Fruit fly (Drosophila melanogaster) whole organism, adult: Measurements from ENCODE around the gene Toll-4.

Experiments
- CG11617 ChIP-seq: fragments of 200-800 bp; sonication (Bioruptor generic); optimal IDR thresholded peaks from 2 replicates; lab custom pipeline; 2017; ENCODE audit warnings: mild to moderate bottlenecking, missing biosample characterization, missing genetic modification reagents, missing genetic modification characterization
- CG12768 ChIP-seq: fragments of 200-800 bp; sonication (Bioruptor generic); optimal IDR thresholded peaks from 2 replicates; lab custom pipeline; 2017; ENCODE audit warnings: missing biosample characterization, missing genetic modification characterization, mild to moderate bottlenecking, moderate library complexity, missing genetic modification reagents
- CG14711 ChIP-seq: fragments of 200-800 bp; sonication (Bioruptor generic); optimal IDR thresholded peaks from 2 replicates; lab custom pipeline; 2018; ENCODE audit warnings: missing biosample characterization, mild to moderate bottlenecking, missing genetic modification characterization, moderate library complexity
- CG1620 ChIP-seq: fragments of 200-800 bp; sonication (Bioruptor generic); optimal IDR thresholded peaks from 2 replicates; lab custom pipeline; 2016; ENCODE audit warnings: missing biosample characterization, missing genetic modification characterization
- CG33017 ChIP-seq: fragments of 200-800 bp; sonication (Bioruptor generic); optimal IDR thresholded peaks from 2 replicates; lab custom pipeline; 2018; ENCODE audit warnings: missing biosample characterization, mild to moderate bottlenecking, missing genetic modification characterization, moderate library complexity
- CG5204 ChIP-seq: fragments of 200-800 bp; sonication (Bioruptor generic); optimal IDR thresholded peaks from 2 replicates; lab custom pipeline; 2016; ENCODE audit warnings: missing biosample characterization, missing genetic modification characterization
- CG7045 ChIP-seq: fragments of 200-800 bp; sonication (Bioruptor generic); optimal IDR thresholded peaks from 2 replicates; lab custom pipeline; 2017; ENCODE audit warnings: missing biosample characterization, mild to moderate bottlenecking, missing genetic modification characterization
- CG7101 ChIP-seq: fragments of 200-800 bp; sonication (Bioruptor generic); optimal IDR thresholded peaks from 2 replicates; lab custom pipeline; 2018; ENCODE audit warnings: missing biosample characterization, mild to moderate bottlenecking, missing genetic modification characterization, moderate library complexity
- Clk ChIP-seq: fragments of 200-800 bp; sonication (Bioruptor generic); optimal IDR thresholded peaks from 2 replicates; lab custom pipeline; 2017; ENCODE audit warnings: missing biosample characterization, missing genetic modification characterization
- Crg-1 ChIP-seq: fragments of 200-800 bp; sonication (Bioruptor generic); optimal IDR thresholded peaks from 2 replicates; lab custom pipeline; 2016; ENCODE audit warnings: missing biosample characterization, missing genetic modification characterization
- Hr96 ChIP-seq: fragments of 200-800 bp; sonication (Bioruptor generic); optimal IDR thresholded peaks from 2 replicates; lab custom pipeline; 2016; ENCODE audit warnings: missing biosample characterization, missing genetic modification characterization
- Mnt ChIP-seq: fragments of 200-800 bp; sonication (Bioruptor generic); optimal IDR thresholded peaks from 2 replicates; lab custom pipeline; 2016; ENCODE audit warnings: missing biosample characterization, mild to moderate bottlenecking, missing genetic modification characterization
- bab1 ChIP-seq: fragments of 200-800 bp; sonication (Bioruptor generic); optimal IDR thresholded peaks from 3 replicates; lab custom pipeline; 2019; ENCODE audit warnings: missing biosample characterization, mild to moderate bottlenecking, missing genetic modification characterization, moderate library complexity
- cic ChIP-seq: fragments of 200-800 bp; sonication (Bioruptor generic); optimal IDR thresholded peaks from 2 replicates; lab custom pipeline; 2017; ENCODE audit warnings: missing biosample characterization, mild to moderate bottlenecking, missing genetic modification characterization, moderate library complexity
- cnc ChIP-seq, 2 experiments: fragments of >200 bp; optimal IDR thresholded peaks; 2 replicates each; lab custom pipeline; 2017
- kay ChIP-seq: fragments of 200-800 bp; sonication (Bioruptor generic); peaks from one replicate; lab custom pipeline; 2016; ENCODE audit warnings: missing biosample characterization, missing genetic modification characterization, borderline replicate concordance
- ovo ChIP-seq: fragments of 200-800 bp; sonication (Bioruptor generic); optimal IDR thresholded peaks from 2 replicates; lab custom pipeline; 2016; ENCODE audit warnings: missing biosample characterization, missing genetic modification characterization
- pad ChIP-seq: fragments of 200-800 bp; sonication (Bioruptor generic); optimal IDR thresholded peaks from 3 replicates; lab custom pipeline; 2017; ENCODE audit warnings: missing biosample characterization, missing genetic modification characterization, mild to moderate bottlenecking, moderate library complexity, missing genetic modification reagents
- tj ChIP-seq: fragments of 200-800 bp; sonication (Bioruptor generic); optimal IDR thresholded peaks from 3 replicates; lab custom pipeline; 2017; ENCODE audit warnings: missing biosample characterization, mild to moderate bottlenecking, missing genetic modification characterization, moderate library complexity
- toe ChIP-seq: fragments of 200-800 bp; sonication (Bioruptor generic); optimal IDR thresholded peaks from 2 replicates; lab custom pipeline; 2016; ENCODE audit warnings: missing biosample characterization, missing genetic modification characterization

Toll-4 gene

DNA sequence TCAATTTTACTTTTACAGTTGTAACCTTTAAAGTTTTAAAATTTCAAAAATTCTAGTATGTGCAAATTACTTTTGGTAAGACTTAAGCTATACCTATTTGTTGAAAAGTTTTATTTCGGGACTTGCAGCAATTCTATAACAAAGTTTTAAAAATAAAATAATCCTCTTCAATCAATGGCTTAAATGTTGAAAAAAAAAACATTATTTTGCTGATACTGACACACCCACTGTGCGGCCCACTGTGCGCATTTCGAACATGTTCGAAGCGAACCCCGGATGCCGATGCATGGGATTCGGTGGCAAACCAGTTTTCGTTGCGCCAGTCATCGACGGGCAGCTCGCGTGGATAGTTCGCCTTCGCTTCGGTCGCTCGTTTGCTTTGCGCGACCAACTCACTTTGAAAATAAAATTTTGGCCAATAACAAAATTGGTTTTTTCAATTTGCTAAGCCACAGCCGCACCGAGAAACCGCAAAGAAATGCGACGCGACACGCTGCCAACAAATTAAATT, 41.6 kb downstream of the Toll-4 start, which contains the start of gene CG32982:
Gene CG32982 (plus strand): TSS at position 320 of the 511 bp plus-strand sequence.
- TF ChIP-seq CG5204 (peak; percentile 86), CG7101 (tag; lab: Kevin White, UChicago) (peak; percentile 74), CG12768 (GFP tag; lab: Kevin White, UChicago) (peak; percentile 87), CG7045 (GFP tag; lab: Kevin White, UChicago) (peak; percentile 86), CG1620 (peak; percentile 60), cic (GFP tag; lab: Kevin White, UChicago) (no peak), cnc (optimal IDR thresholded peaks at IDR 0.05; lab: Kevin White, UChicago) (no peak), Clk (GFP tag; lab: Kevin White, UChicago) (peak; percentile 67), CG33017 (peak; percentile 73), tj (GFP tag; lab: Kevin White, UChicago) (peak; percentile 46), CG11617 (peak; percentile 81), Crg-1 (GFP tag; lab: Kevin White, UChicago) (peak; percentile 54), CG14711 (peak; percentile 54), kay (peak; percentile 53), pad (GFP tag; lab: Kevin White, UChicago) (peak; percentile 61), ovo (GFP tag; lab: Kevin White, UChicago) (peak; percentile 46), bab1 (GFP tag; lab: Kevin White, UChicago) (peak; percentile 41), Hr96 (peak; percentile 85), toe (GFP tag; lab: Kevin White, UChicago) (peak; percentile 87), Mnt (GFP tag; lab: Kevin White, UChicago) (peak; percentile 32)

dm6 chr2L:9127072-9127646, 43.3 kb downstream of the Toll-4 start:
- TF ChIP-seq cic (GFP tag; lab: Kevin White, UChicago) (no peak), Mnt (GFP tag; lab: Kevin White, UChicago) (no peak), pad (GFP tag; lab: Kevin White, UChicago) (no peak), CG7101 (tag; lab: Kevin White, UChicago) (no peak), CG14711 (no peak), bab1 (GFP tag; lab: Kevin White, UChicago) (no peak), ovo (GFP tag; lab: Kevin White, UChicago) (no peak), Crg-1 (GFP tag; lab: Kevin White, UChicago) (no peak), CG12768 (GFP tag; lab: Kevin White, UChicago) (no peak), CG33017 (no peak), cnc (optimal IDR thresholded peaks at IDR 0.05; lab: Kevin White, UChicago) (no peak), CG11617 (no peak), Clk (GFP tag; lab: Kevin White, UChicago) (no peak), Hr96 (no peak), CG1620 (no peak)

DNA sequence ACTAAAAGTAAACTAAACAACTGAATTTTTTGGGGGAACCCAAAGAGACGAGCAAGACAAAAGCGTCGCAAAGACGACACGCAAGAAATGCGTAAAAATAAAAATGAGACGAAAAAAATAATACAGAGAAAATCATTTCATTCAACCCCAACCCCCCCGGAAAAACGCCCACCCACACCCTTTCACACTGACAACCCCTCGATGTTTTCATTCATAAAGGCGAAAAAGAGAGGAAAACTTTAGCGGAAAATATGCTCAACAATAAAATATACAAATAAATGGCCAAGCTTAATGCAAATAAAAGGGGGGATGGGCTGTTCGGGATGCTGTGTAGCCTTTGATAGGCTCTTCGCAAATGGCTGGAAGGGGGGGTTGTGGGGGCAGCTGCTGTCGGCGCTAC, 47.0 kb downstream of the Toll-4 start:
- TF ChIP-seq ovo (GFP tag; lab: Kevin White, UChicago) (no peak), CG1620 (no peak), Crg-1 (GFP tag; lab: Kevin White, UChicago) (no peak), Hr96 (no peak), tj (GFP tag; lab: Kevin White, UChicago) (no peak), Mnt (GFP tag; lab: Kevin White, UChicago) (no peak), CG14711 (no peak), CG11617 (no peak), CG12768 (GFP tag; lab: Kevin White, UChicago) (no peak)

DNA sequence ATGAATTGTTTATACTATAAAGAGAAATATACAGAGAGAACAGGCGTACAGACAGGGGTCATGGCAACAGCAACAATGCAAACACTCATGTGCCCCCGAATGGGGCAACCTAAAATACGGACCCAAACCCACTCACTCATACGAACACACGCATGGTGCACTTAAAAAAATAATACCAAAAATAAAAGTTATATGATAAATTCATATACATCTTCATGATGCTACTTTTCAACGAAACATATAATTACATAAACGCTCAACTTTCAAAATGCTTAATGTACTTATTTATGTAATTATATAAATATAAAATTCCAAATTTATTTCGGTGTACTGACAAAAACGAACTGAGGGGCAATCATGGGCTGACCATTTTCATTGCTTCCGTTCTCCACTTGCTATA, 49.3 kb downstream of the Toll-4 start:
- TF ChIP-seq CG7101 (tag; lab: Kevin White, UChicago) (peak; percentile 8), CG1620 (no peak), Clk (GFP tag; lab: Kevin White, UChicago) (no peak), CG14711 (peak; percentile 43)

DNA sequence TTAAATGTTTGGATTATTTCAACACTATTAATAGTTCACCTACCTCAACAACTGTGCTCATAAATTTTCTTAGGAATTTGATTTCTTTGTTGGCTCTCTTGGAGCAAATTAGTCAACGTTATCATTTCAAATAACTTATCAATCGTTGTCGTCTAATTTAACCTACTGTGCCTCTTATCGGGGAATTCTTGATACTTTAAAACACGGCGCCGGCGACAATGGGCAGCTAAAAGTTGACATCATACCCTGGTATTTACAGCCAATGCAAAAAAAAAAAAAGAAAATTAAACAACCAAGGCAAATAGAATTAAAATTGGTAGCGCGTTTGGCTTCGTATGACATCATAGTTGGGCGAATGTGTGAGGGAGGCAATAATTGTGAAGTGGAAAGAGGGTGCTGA, 50.3 kb downstream of the Toll-4 start:
- TF ChIP-seq Clk (GFP tag; lab: Kevin White, UChicago) (no peak), CG33017 (no peak), kay (peak; percentile 49)

DNA sequence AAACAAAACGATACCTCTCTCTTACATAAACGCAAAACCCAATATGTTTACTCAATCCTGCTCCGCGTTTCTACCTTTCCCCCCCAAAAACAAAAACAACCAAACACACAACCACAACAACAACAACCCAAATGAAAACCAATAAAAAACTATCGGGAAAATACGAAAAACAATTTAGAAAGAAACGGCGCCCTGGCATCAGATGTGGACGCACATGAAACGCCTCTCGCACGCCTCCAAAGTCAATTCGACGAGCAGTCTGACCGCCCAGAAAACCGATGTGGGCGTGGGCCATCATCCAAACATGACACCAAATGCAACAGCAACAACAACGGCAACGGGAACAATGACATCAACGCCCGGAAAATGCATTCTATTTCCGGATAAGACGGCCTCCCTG, 51.0 kb downstream of the Toll-4 start:
- TF ChIP-seq Mnt (GFP tag; lab: Kevin White, UChicago) (no peak), cnc (optimal IDR thresholded peaks at IDR 0.05; lab: Kevin White, UChicago) (no peak), CG33017 (no peak), kay (no peak), Crg-1 (GFP tag; lab: Kevin White, UChicago) (no peak), CG14711 (no peak), ovo (GFP tag; lab: Kevin White, UChicago) (no peak), toe (GFP tag; lab: Kevin White, UChicago) (no peak), tj (GFP tag; lab: Kevin White, UChicago) (no peak), bab1 (GFP tag; lab: Kevin White, UChicago) (no peak), CG1620 (no peak), CG11617 (no peak), Hr96 (no peak), cic (GFP tag; lab: Kevin White, UChicago) (no peak), Clk (GFP tag; lab: Kevin White, UChicago) (no peak), CG7101 (tag; lab: Kevin White, UChicago) (no peak), CG7045 (GFP tag; lab: Kevin White, UChicago) (no peak)

dm6 chr2L:9136712-9137111, 52.8 kb downstream of the Toll-4 start:
- TF ChIP-seq toe (GFP tag; lab: Kevin White, UChicago) = no peak
